Fruit fly (Drosophila melanogaster) whole organism, wandering third instar larva: ENCODE data around the gene CG13010.

Source experiments
- Abd-B ChIP-seq: fragments of >200 bp; optimal IDR thresholded peaks from 2 replicates; lab custom pipeline; 2017; ENCODE audit warnings: missing biosample characterization, missing genetic modification characterization
- HLH106 ChIP-seq: fragments of 200-800 bp; optimal IDR thresholded peaks from 3 replicates; lab custom pipeline; 2019; ENCODE audit warnings: missing biosample characterization, mild to moderate bottlenecking, missing genetic modification characterization, moderate library complexity
- Myc ChIP-seq: fragments of >200 bp; optimal IDR thresholded peaks from 2 replicates; lab custom pipeline; 2017
- fru ChIP-seq: fragments of 200-800 bp; sonication (Bioruptor generic); optimal IDR thresholded peaks from 3 replicates; lab custom pipeline; 2016; ENCODE audit warnings: missing biosample characterization, mild to moderate bottlenecking, missing genetic modification characterization
- h ChIP-seq: fragments of 200-800 bp; sonication (Bioruptor generic); optimal IDR thresholded peaks from 3 replicates; lab custom pipeline; 2016; ENCODE audit warnings: missing biosample characterization, mild to moderate bottlenecking, missing genetic modification characterization
- lola ChIP-seq: fragments of >200 bp; optimal IDR thresholded peaks from 2 replicates; lab custom pipeline; 2017; ENCODE audit warnings: missing biosample characterization, missing genetic modification characterization
- usp ChIP-seq: fragments of >200 bp; optimal IDR thresholded peaks from 2 replicates; lab custom pipeline; 2017; ENCODE audit warnings: missing biosample characterization, missing genetic modification characterization

DNA sequence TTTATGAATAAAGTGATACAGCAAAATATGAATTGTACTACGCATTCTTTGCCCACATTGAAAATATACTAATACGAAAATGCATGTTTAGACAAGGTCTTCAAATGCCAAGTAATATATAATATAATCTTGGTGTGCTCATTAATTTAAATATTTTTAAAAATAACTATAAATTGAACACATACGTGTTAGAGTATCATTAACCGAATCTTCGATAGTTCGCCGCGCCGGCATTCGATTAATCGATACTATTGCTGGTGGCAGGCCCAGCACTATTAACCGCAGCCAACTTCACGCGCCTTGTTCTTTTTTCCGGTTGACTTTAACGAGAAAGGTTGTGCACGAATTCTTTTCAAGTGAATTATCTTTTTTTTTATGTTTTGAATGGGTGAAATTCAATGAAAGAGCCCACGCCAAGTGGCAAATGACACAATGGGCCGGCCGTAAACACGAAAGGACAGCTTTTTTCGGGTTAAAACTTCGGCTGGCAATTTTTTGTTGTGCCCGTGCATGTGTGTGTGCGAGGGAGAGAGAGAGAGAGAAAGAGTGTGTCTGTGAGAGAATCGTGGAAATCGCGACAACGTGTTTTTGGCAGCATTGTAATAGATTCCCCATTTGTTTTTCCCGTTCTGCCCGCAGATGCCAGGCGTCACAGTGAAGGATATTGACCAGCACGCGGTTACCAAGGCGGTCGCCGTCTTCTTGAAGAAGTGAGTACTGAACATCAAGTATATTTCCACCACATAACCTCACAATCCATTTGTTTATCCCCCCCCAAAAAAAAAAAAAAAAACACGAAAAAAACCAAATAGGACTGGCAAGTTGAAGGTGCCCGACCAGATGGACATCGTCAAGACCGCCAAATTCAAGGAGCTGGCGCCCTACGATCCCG lies 40.9 kb downstream of the CG13010 start, which contains the start of gene RpS19a:
- no peak for TF ChIP-seq lola (GFP tag; lab: Kevin White, UChicago)
- peak; percentile 58 for TF ChIP-seq h (GFP tag; lab: Kevin White, UChicago)
- TF ChIP-seq usp (GFP tag; lab: Kevin White, UChicago) = no peak
- TF ChIP-seq fru = peak; percentile 52
- no peak for TF ChIP-seq Myc (lab: Kevin White, UChicago)
- peak; percentile 59 for TF ChIP-seq HLH106 (tag; lab: Kevin White, UChicago)
- no peak for TF ChIP-seq Abd-B
